Worm (Caenorhabditis elegans): Measurements from ENCODE around the gene C30A5.16.

Gene C30A5.16

DNA sequence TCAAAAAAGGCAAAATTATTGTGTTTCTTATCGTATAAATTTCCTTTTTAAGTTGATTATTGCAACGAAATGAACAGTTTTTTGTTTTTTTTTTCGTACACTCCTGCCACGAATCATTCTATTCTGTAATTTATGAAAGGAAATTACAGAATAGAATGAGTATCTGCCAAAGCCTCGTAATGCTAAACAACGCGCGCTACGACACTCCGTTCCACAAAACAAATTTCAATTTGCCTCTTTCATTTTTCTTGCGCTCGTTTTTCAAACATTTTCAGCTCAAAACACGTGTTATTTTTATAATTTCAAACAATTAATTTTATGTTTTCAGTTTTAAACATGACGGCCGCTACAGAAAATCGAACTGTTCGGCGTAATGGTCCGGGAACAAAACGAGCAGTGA is 6.8 kb downstream of the C30A5.16 start, which contains the start of gene mob-4:
TSS of gene mob-4 (plus strand) at position 329 of the 400 bp plus-strand sequence.
- TF ChIP-seq lin-15B (tag; optimal IDR thresholded peaks at IDR 0.05) = peak; percentile 57
- TF ChIP-seq nfya-1 (tag; optimal IDR thresholded peaks at IDR 0.05; ENCODE audit: insufficient read depth) = peak; percentile 11
- peak; percentile 22 for TF ChIP-seq pha-4 (tag; optimal IDR thresholded peaks at IDR 0.05)
- TF ChIP-seq ceh-9 (tag; optimal IDR thresholded peaks at IDR 0.05) = no peak
- no peak for TF ChIP-seq mml-1 (tag; optimal IDR thresholded peaks at IDR 0.05)
- no peak for TF ChIP-seq nhr-11 (tag; optimal IDR thresholded peaks at IDR 0.05)
- no peak for TF ChIP-seq nhr-76 (tag; optimal IDR thresholded peaks at IDR 0.05)
- peak; percentile 41 for TF ChIP-seq hmg-11 (tag; optimal IDR thresholded peaks at IDR 0.05)
- TF ChIP-seq egl-5 (tag; optimal IDR thresholded peaks at IDR 0.05) = peak; percentile 1

ce11 chrIII:8226178-8226577 is 8.2 kb downstream of the C30A5.16 start, which contains the start of gene rfs-1:
rfs-1 (plus strand) TSS chrIII:8226478.
- TF ChIP-seq jun-1 (tag; optimal IDR thresholded peaks at IDR 0.05) = no peak
- TF ChIP-seq aly-2 (tag; optimal IDR thresholded peaks at IDR 0.05) = no peak
- TF ChIP-seq mdl-1 (tag; optimal IDR thresholded peaks at IDR 0.05) = no peak
- TF ChIP-seq nhr-237 (tag; optimal IDR thresholded peaks at IDR 0.05) = no peak
- no peak for TF ChIP-seq hmg-11 (tag; optimal IDR thresholded peaks at IDR 0.05)
- TF ChIP-seq nhr-28 (tag; optimal IDR thresholded peaks at IDR 0.05) = no peak
- no peak for TF ChIP-seq nhr-43 (tag; optimal IDR thresholded peaks at IDR 0.05; ENCODE audit: poor library complexity, severe bottlenecking)
- TF ChIP-seq nhr-76 (tag; optimal IDR thresholded peaks at IDR 0.05) = no peak
- no peak for TF ChIP-seq tbx-2 (tag; optimal IDR thresholded peaks at IDR 0.05)
- no peak for TF ChIP-seq nfya-1 (tag; optimal IDR thresholded peaks at IDR 0.05; ENCODE audit: insufficient read depth)
- no peak for TF ChIP-seq fkh-10 (GFP tag; optimal IDR thresholded peaks at IDR 0.05)

DNA sequence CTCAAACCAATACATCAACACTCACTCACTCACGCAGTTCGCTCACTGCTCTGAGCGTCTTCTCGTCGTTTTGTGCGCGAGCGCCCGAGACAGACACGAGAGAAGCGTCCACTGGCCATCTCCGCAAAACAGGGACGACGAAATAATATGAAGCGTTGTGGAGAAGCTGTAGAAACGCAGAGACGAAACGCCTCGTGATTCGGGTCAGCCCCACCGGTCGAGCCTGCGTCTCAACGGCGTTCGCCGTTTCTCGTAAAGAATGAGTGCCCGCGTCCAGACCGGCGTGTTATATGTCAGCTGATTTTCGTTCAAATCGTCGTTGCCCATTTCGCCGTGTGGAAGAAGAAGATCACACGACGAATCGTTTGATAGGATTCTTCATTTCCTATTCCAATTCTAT is 9.5 kb downstream of the C30A5.16 start, which contains the start of gene fbxl-1:
TSS of gene fbxl-1 (plus strand) at position 320 of the 400 bp plus-strand sequence.
- TF ChIP-seq nfya-1 (tag; optimal IDR thresholded peaks at IDR 0.05; ENCODE audit: insufficient read depth) (peak; percentile 92), elt-1 (tag; optimal IDR thresholded peaks at IDR 0.05) (peak; percentile 36), ztf-11 (tag; optimal IDR thresholded peaks at IDR 0.05) (no peak), R02D3.7 (tag; optimal IDR thresholded peaks at IDR 0.05) (peak; percentile 33), pha-4 (tag; optimal IDR thresholded peaks at IDR 0.05) (peak; percentile 87), egl-27 (tag; optimal IDR thresholded peaks at IDR 0.05) (no peak), ztf-4 (tag; optimal IDR thresholded peaks at IDR 0.05) (peak; percentile 12), nhr-43 (tag; optimal IDR thresholded peaks at IDR 0.05; ENCODE audit: poor library complexity, severe bottlenecking) (peak; percentile 63), pqm-1 (tag; optimal IDR thresholded peaks at IDR 0.05) (peak; percentile 55), lin-15B (tag; optimal IDR thresholded peaks at IDR 0.05) (peak; percentile 73), nhr-23 (tag; optimal IDR thresholded peaks at IDR 0.05) (peak; percentile 52), nhr-25 (tag; optimal IDR thresholded peaks at IDR 0.05) (peak; percentile 26), elt-3 (tag; optimal IDR thresholded peaks at IDR 0.05) (no peak), tbx-2 (tag; optimal IDR thresholded peaks at IDR 0.05) (peak; percentile 20), unc-62 (GFP tag; optimal IDR thresholded peaks at IDR 0.05) (peak; percentile 38), fkh-10 (GFP tag; optimal IDR thresholded peaks at IDR 0.05) (peak; percentile 47), snpc-4 (tag; optimal IDR thresholded peaks at IDR 0.05) (peak; percentile 64), jun-1 (tag; optimal IDR thresholded peaks at IDR 0.05) (peak; percentile 93), hmg-11 (tag; optimal IDR thresholded peaks at IDR 0.05) (peak; percentile 94), mdl-1 (tag; optimal IDR thresholded peaks at IDR 0.05) (peak; percentile 59), egl-5 (tag; optimal IDR thresholded peaks at IDR 0.05) (peak; percentile 84), lsy-12 (tag; optimal IDR thresholded peaks at IDR 0.05) (peak; percentile 74), ceh-28 (tag; optimal IDR thresholded peaks at IDR 0.05) (peak; percentile 33), ceh-16 (tag; optimal IDR thresholded peaks at IDR 0.05) (no peak), aly-2 (tag; optimal IDR thresholded peaks at IDR 0.05) (no peak), ama-1 (optimal IDR thresholded peaks at IDR 0.05) (no peak), elt-2 (tag; optimal IDR thresholded peaks at IDR 0.05) (peak; percentile 66), lin-39 (tag; optimal IDR thresholded peaks at IDR 0.05) (peak; percentile 64)

ce11 chrIII:8228916-8229315 is 10.9 kb downstream of the C30A5.16 start:
- TF ChIP-seq mml-1 (tag; optimal IDR thresholded peaks at IDR 0.05) (no peak), aly-2 (tag; optimal IDR thresholded peaks at IDR 0.05) (no peak), R02D3.7 (tag; optimal IDR thresholded peaks at IDR 0.05) (no peak), nhr-77 (tag; optimal IDR thresholded peaks at IDR 0.05) (no peak), nhr-76 (tag; optimal IDR thresholded peaks at IDR 0.05) (no peak), elt-1 (tag; optimal IDR thresholded peaks at IDR 0.05) (no peak), nhr-28 (tag; optimal IDR thresholded peaks at IDR 0.05) (no peak), ztf-11 (tag; optimal IDR thresholded peaks at IDR 0.05) (no peak), eor-1 (tag; optimal IDR thresholded peaks at IDR 0.05) (no peak), fos-1 (tag; optimal IDR thresholded peaks at IDR 0.05) (no peak), nhr-25 (tag; optimal IDR thresholded peaks at IDR 0.05) (peak; percentile 48), jun-1 (tag; optimal IDR thresholded peaks at IDR 0.05) (no peak), nhr-23 (tag; optimal IDR thresholded peaks at IDR 0.05) (peak; percentile 2), egl-5 (tag; optimal IDR thresholded peaks at IDR 0.05) (peak; percentile 25)

Measured in whole organism, L3 larva.